Worm (Caenorhabditis elegans): ENCODE measurements around the gene hot-9.
"Not testable (repeated sequence)": the region's sequence is repeated elsewhere in the genome, so short reads cannot be mapped to it uniquely, and the experiment has no call there.

DNA sequence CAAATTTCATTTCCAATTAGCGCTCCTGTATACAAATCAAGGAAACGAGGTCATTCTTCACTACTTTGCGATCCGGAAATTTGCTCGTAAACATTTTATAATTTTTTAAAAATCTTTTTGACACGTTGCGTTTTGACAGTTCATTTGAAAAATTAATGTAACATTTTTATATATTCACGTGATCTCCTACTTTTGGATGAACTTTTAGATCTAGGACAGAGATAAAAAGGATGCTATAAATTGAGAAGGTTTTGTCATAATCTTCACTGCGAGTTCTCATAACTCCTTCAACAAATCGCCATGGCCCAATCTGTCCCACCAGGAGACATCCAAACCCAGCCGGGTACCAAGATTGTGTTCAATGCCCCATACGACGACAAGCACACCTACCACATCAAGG, 17.0 kb upstream of the hot-9 start, which contains the start of gene msp-57:
- TF ChIP-seq dao-5, W03F9.2, him-1 (tag; optimal IDR thresholded peaks at IDR 0.05): not testable (repeated sequence)
